Fruit fly (Drosophila melanogaster) whole organism, prepupa: ENCODE data around the gene CG13784.

ENCODE experiments used
- CG10631 ChIP-seq: fragments of 200-800 bp; sonication (Bioruptor generic); optimal IDR thresholded peaks from 2 replicates; lab custom pipeline; 2016; ENCODE audit warnings: missing biosample characterization, missing genetic modification characterization
- CG10669 ChIP-seq: fragments of 200-800 bp; sonication (Bioruptor generic); optimal IDR thresholded peaks from 3 replicates; lab custom pipeline; 2018; ENCODE audit warnings: missing biosample characterization, mild to moderate bottlenecking, missing genetic modification characterization, moderate library complexity
- CG11294 ChIP-seq: fragments of 200-800 bp; sonication (Bioruptor generic); IDR thresholded peaks from 2 replicates; pipeline ENCODE4 v1.3.6; 2022; ENCODE audit warnings: missing biosample characterization, missing genetic modification characterization
- CG11762 ChIP-seq: fragments of 200-800 bp; sonication (Bioruptor generic); optimal IDR thresholded peaks from 3 replicates; lab custom pipeline; 2016; ENCODE audit warnings: missing biosample characterization, missing genetic modification characterization; ENCODE audit not compliant: insufficient read depth
- CG11902 ChIP-seq: fragments of 200-800 bp; sonication (Bioruptor generic); optimal IDR thresholded peaks from 3 replicates; lab custom pipeline; 2016; ENCODE audit warnings: missing biosample characterization, missing genetic modification characterization
- CG1621 ChIP-seq: fragments of 200-800 bp; sonication (Bioruptor generic); optimal IDR thresholded peaks from 3 replicates; lab custom pipeline; 2018; ENCODE audit warnings: missing biosample characterization, mild to moderate bottlenecking, missing genetic modification characterization
- CG16779 ChIP-seq: fragments of 200-800 bp; sonication (Bioruptor generic); optimal IDR thresholded peaks from 3 replicates; lab custom pipeline; 2017; ENCODE audit warnings: missing biosample characterization, mild to moderate bottlenecking, missing genetic modification characterization
- CG3032 ChIP-seq: fragments of 200-800 bp; optimal IDR thresholded peaks from 2 replicates; lab custom pipeline; 2019; ENCODE audit warnings: missing biosample characterization, mild to moderate bottlenecking, missing genetic modification characterization, moderate library complexity
- CG31627 ChIP-seq: fragments of 200-800 bp; sonication (Bioruptor generic); optimal IDR thresholded peaks from 3 replicates; lab custom pipeline; 2016; ENCODE audit warnings: missing biosample characterization, missing genetic modification characterization
- CG34406 ChIP-seq: fragments of 200-800 bp; sonication (Bioruptor generic); optimal IDR thresholded peaks from 3 replicates; lab custom pipeline; 2016; ENCODE audit warnings: missing biosample characterization, missing genetic modification characterization
- CG3919 ChIP-seq: fragments of 200-800 bp; sonication (Bioruptor generic); optimal IDR thresholded peaks from 3 replicates; lab custom pipeline; 2016; ENCODE audit warnings: missing biosample characterization, missing genetic modification characterization
- CG4318 ChIP-seq: fragments of 200-800 bp; sonication (Bioruptor generic); optimal IDR thresholded peaks from 3 replicates; lab custom pipeline; 2017; ENCODE audit warnings: missing biosample characterization, mild to moderate bottlenecking, missing genetic modification characterization
- CG6163 ChIP-seq: fragments of 200-800 bp; sonication (Bioruptor generic); IDR thresholded peaks from 3 replicates; pipeline ENCODE4 v1.3.6; 2022; ENCODE audit warnings: missing biosample characterization, missing genetic modification characterization
- CG6276 ChIP-seq: fragments of 200-800 bp; sonication (Bioruptor generic); optimal IDR thresholded peaks from 2 replicates; lab custom pipeline; 2017; ENCODE audit warnings: missing biosample characterization, mild to moderate bottlenecking, missing genetic modification characterization
- CG6792 ChIP-seq: fragments of 200-800 bp; sonication (Bioruptor generic); optimal IDR thresholded peaks from 3 replicates; lab custom pipeline; 2016; ENCODE audit warnings: missing biosample characterization, missing genetic modification characterization
- CG6808 ChIP-seq: fragments of 200-800 bp; sonication (Bioruptor generic); optimal IDR thresholded peaks from 3 replicates; lab custom pipeline; 2017; ENCODE audit warnings: missing biosample characterization, missing genetic modification characterization, mild to moderate bottlenecking, moderate library complexity, missing genetic modification reagents
- CG6854 ChIP-seq: fragments of 200-800 bp; sonication (Bioruptor generic); optimal IDR thresholded peaks from 2 replicates; lab custom pipeline; 2017; ENCODE audit warnings: missing biosample characterization, mild to moderate bottlenecking, missing genetic modification characterization
- CG7368 ChIP-seq: fragments of 200-800 bp; sonication (Bioruptor generic); optimal IDR thresholded peaks from 3 replicates; lab custom pipeline; 2016; ENCODE audit warnings: missing biosample characterization, missing genetic modification characterization
- CG8119 ChIP-seq: fragments of 200-800 bp; sonication (Bioruptor generic); IDR thresholded peaks from 3 replicates; pipeline ENCODE4 v1.3.6; 2022; ENCODE audit warnings: missing biosample characterization, missing genetic modification characterization
- CG8319 ChIP-seq: fragments of 200-800 bp; sonication (Bioruptor generic); optimal IDR thresholded peaks from 3 replicates; lab custom pipeline; 2016; ENCODE audit warnings: missing biosample characterization, missing genetic modification characterization
- CG9139 ChIP-seq: fragments of 200-800 bp; sonication (Bioruptor generic); optimal IDR thresholded peaks from 3 replicates; lab custom pipeline; 2017; ENCODE audit warnings: missing biosample characterization, mild to moderate bottlenecking, missing genetic modification characterization
- Eip75B ChIP-seq: fragments of 200-800 bp; sonication (Bioruptor generic); optimal IDR thresholded peaks from 3 replicates; lab custom pipeline; 2016; ENCODE audit warnings: missing biosample characterization, missing genetic modification characterization
- Eip78C ChIP-seq: fragments of 200-800 bp; sonication (Bioruptor generic); peaks from one replicate; lab custom pipeline; 2016; ENCODE audit warnings: missing biosample characterization, missing genetic modification characterization
- Ets21C ChIP-seq: fragments of 200-800 bp; sonication (Bioruptor generic); optimal IDR thresholded peaks from 3 replicates; lab custom pipeline; 2016; ENCODE audit warnings: missing biosample characterization, missing genetic modification characterization
- Ets96B ChIP-seq: fragments of 200-800 bp; optimal IDR thresholded peaks from 2 replicates; lab custom pipeline; 2019; ENCODE audit warnings: missing biosample characterization, mild to moderate bottlenecking, missing genetic modification characterization, moderate library complexity
- Gug ChIP-seq: fragments of 200-800 bp; sonication (Bioruptor generic); IDR thresholded peaks from 2 replicates; pipeline ENCODE4 v1.3.6; 2022; ENCODE audit warnings: missing biosample characterization, missing genetic modification characterization
- Hr39 ChIP-seq: fragments of 200-800 bp; sonication (Bioruptor generic); optimal IDR thresholded peaks from 2 replicates; lab custom pipeline; 2016; ENCODE audit warnings: missing biosample characterization, missing genetic modification characterization
- Hr4 ChIP-seq: fragments of 200-800 bp; sonication (Bioruptor generic); optimal IDR thresholded peaks from 3 replicates; lab custom pipeline; 2016; ENCODE audit warnings: missing biosample characterization, missing genetic modification characterization
- Lpt ChIP-seq: fragments of 200-800 bp; sonication (Bioruptor generic); optimal IDR thresholded peaks from 3 replicates; lab custom pipeline; 2016; ENCODE audit warnings: missing biosample characterization, missing genetic modification characterization
- Met ChIP-seq: fragments of 200-800 bp; sonication (Bioruptor generic); optimal IDR thresholded peaks from 3 replicates; lab custom pipeline; 2016; ENCODE audit warnings: missing biosample characterization, missing genetic modification characterization
- OdsH ChIP-seq: fragments of 200-800 bp; sonication (Bioruptor generic); optimal IDR thresholded peaks from 3 replicates; lab custom pipeline; 2016; ENCODE audit warnings: missing biosample characterization, missing genetic modification characterization
- Smox ChIP-seq: fragments of 200-800 bp; sonication (Bioruptor generic); optimal IDR thresholded peaks from 3 replicates; lab custom pipeline; 2016; ENCODE audit warnings: missing biosample characterization, missing genetic modification characterization
- Sox102F ChIP-seq: fragments of 200-800 bp; sonication (Bioruptor generic); optimal IDR thresholded peaks from 2 replicates; lab custom pipeline; 2016; ENCODE audit warnings: missing biosample characterization, mild to moderate bottlenecking, missing genetic modification characterization
- Sox14 ChIP-seq: fragments of 200-800 bp; sonication (Bioruptor generic); optimal IDR thresholded peaks from 3 replicates; lab custom pipeline; 2016; ENCODE audit warnings: missing biosample characterization, missing genetic modification characterization
- Sox15 ChIP-seq: fragments of 200-800 bp; sonication (Bioruptor generic); optimal IDR thresholded peaks from 3 replicates; lab custom pipeline; 2016; ENCODE audit warnings: missing biosample characterization, missing genetic modification characterization
- achi ChIP-seq: fragments of 200-800 bp; sonication (Bioruptor generic); optimal IDR thresholded peaks from 3 replicates; lab custom pipeline; 2016; ENCODE audit warnings: missing biosample characterization, missing genetic modification characterization
- acj6 ChIP-seq: fragments of 200-800 bp; sonication (Bioruptor generic); optimal IDR thresholded peaks from 3 replicates; lab custom pipeline; 2016; ENCODE audit warnings: missing biosample characterization, missing genetic modification characterization
- dac ChIP-seq: fragments of 200-800 bp; sonication (Bioruptor generic); optimal IDR thresholded peaks from 2 replicates; lab custom pipeline; 2017; ENCODE audit warnings: missing biosample characterization, mild to moderate bottlenecking, missing genetic modification characterization
- dsx ChIP-seq: fragments of 200-800 bp; optimal IDR thresholded peaks from 3 replicates; lab custom pipeline; 2019; ENCODE audit warnings: missing biosample characterization, mild to moderate bottlenecking, missing genetic modification characterization, moderate library complexity; ENCODE audit not compliant: poor library complexity, severe bottlenecking
- esn ChIP-seq: fragments of 200-800 bp; sonication (Bioruptor generic); optimal IDR thresholded peaks from 2 replicates; lab custom pipeline; 2016; ENCODE audit warnings: missing biosample characterization, mild to moderate bottlenecking, missing genetic modification characterization, moderate library complexity
- fd85E ChIP-seq: fragments of 200-800 bp; sonication (Bioruptor generic); optimal IDR thresholded peaks from 3 replicates; lab custom pipeline; 2016; ENCODE audit warnings: missing biosample characterization, missing genetic modification characterization
- lz ChIP-seq: fragments of 200-800 bp; sonication (Bioruptor generic); optimal IDR thresholded peaks from 3 replicates; lab custom pipeline; 2016; ENCODE audit warnings: missing biosample characterization, missing genetic modification characterization
- net ChIP-seq: fragments of 200-800 bp; sonication (Bioruptor generic); optimal IDR thresholded peaks from 3 replicates; lab custom pipeline; 2016; ENCODE audit warnings: missing biosample characterization, missing genetic modification characterization
- salr ChIP-seq, 2 experiments: fragments of 200-800 bp; sonication (Bioruptor generic); optimal IDR thresholded peaks; 3 replicates each; lab custom pipeline; 2016 to 2018; ENCODE audit warnings: missing biosample characterization in 2 of 2, missing genetic modification characterization in 2 of 2, mild to moderate bottlenecking in 1 of 2
- spab ChIP-seq: fragments of 200-800 bp; sonication (Bioruptor generic); optimal IDR thresholded peaks from 2 replicates; lab custom pipeline; 2017; ENCODE audit warnings: missing biosample characterization, mild to moderate bottlenecking, missing genetic modification characterization, missing genetic modification reagents
- ss ChIP-seq, 2 experiments: fragments of 200-800 bp; sonication (Bioruptor generic); optimal IDR thresholded peaks; 2 replicates in 1 of 2; 3 replicates in 1 of 2; lab custom pipeline; 2017 to 2018; ENCODE audit warnings: mild to moderate bottlenecking in 2 of 2, missing biosample characterization in 2 of 2, missing genetic modification characterization in 2 of 2, moderate library complexity in 1 of 2
- svp ChIP-seq: fragments of 200-800 bp; sonication (Bioruptor generic); peaks from one replicate; lab custom pipeline; 2016; ENCODE audit warnings: missing biosample characterization, missing genetic modification characterization

The CG13784 gene

DNA sequence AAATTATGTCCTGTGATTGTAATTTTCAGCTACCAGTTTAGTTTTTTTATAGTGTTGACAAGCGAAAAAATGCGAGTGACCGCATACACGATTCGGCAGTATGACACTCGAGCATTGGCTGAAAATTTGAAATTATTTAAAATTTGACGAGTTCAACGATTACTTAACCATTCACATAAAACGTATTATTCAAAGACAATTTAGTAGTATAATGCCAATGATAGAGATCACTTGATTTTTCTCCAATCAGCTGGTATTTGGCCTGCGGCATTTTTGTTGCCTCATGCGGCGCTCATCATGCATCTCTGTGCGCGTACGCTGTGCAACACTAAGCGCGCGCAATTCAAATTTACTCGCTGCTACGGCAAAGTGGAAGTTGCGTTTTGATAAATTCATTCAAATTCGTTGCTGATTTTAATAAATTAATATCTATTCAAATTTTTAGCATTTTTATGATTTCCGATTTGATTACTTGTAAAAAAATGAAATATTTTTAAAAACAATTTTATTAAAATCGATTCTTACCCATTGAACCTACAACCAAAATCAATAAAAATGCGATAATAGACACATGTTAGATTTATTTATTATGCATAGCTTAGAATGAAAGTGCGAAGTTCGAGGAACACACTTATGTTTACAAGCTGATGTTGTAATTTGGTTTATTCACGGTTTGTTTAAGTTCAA is 25.3 kb downstream of the CG13784 start, which contains the start of gene CG4497 (continued):
- TF ChIP-seq CG8319 (GFP tag; lab: Kevin White, UChicago) (peak; percentile 83), Met (GFP tag; lab: Kevin White, UChicago) (peak; percentile 88), CG31627 (GFP tag; lab: Kevin White, UChicago) (peak; percentile 95), CG10669 (GFP tag; lab: Kevin White, UChicago) (peak; percentile 72), lz (GFP tag; lab: Kevin White, UChicago) (peak; percentile 93), Hr4 (GFP tag; lab: Kevin White, UChicago) (peak; percentile 92), CG11762 (peak; percentile 79), Gug (GFP tag; lab: Robert Waterston, UW) (peak; percentile 73), Hr39 (GFP tag; lab: Kevin White, UChicago) (peak; percentile 95), CG3032 (tag; lab: Kevin White, UChicago) (peak; percentile 85), CG16779 (tag; lab: Kevin White, UChicago) (no peak), salr (GFP tag; optimal IDR thresholded peaks at IDR 0.05; lab: Kevin White, UChicago) (peak; percentile 59 to 82), OdsH (peak; percentile 93), Lpt (GFP tag; lab: Kevin White, UChicago) (peak; percentile 74), Ets21C (peak; percentile 92), svp (GFP tag; lab: Kevin White, UChicago) (peak; percentile 93), CG3919 (GFP tag; lab: Kevin White, UChicago) (peak; percentile 89)

DNA sequence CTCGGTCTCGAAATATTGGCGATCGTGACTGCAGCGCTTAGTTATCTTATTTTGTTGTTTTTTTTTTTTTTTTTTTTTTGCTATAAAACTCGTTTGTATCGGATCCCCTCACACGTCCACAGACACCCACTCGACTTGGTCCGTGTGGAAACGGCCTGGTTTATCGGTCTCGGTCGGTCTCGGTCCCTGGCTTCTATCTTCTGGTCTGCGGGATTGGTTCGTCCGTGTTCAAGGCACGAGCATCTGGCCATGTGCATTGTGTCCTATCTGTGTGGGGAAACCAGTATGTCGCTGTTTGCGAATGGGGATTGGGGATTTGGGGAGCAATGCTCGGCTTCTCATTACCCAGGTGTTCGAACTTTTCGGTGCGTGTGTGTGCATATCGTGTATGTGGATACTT is 30.2 kb downstream of the CG13784 start, which contains the start of gene CG4496:
Gene CG4496 (minus strand): TSS at position 337 of the 400 bp plus-strand sequence.
- TF ChIP-seq CG31627 (GFP tag; lab: Kevin White, UChicago), result no peak
- TF ChIP-seq CG8319 (GFP tag; lab: Kevin White, UChicago), result no peak
- TF ChIP-seq Ets96B, result peak; percentile 56
- TF ChIP-seq CG4318, result no peak
- TF ChIP-seq CG16779 (tag; lab: Kevin White, UChicago), result peak; percentile 65
- no peak for TF ChIP-seq Smox
- TF ChIP-seq esn (GFP tag; lab: Kevin White, UChicago), result no peak
- peak; percentile 81 for TF ChIP-seq Eip78C (GFP tag; lab: Kevin White, UChicago)
- TF ChIP-seq Sox14, result peak; percentile 18
- peak; percentile 7 for TF ChIP-seq CG6808
- TF ChIP-seq Lpt (GFP tag; lab: Kevin White, UChicago), result peak; percentile 74
- peak; percentile 89 for TF ChIP-seq CG1621 (tag; lab: Kevin White, UChicago)
- TF ChIP-seq CG11902 (GFP tag; lab: Kevin White, UChicago), result no peak
- TF ChIP-seq spab, result peak; percentile 29
- TF ChIP-seq CG9139 (GFP tag; lab: Kevin White, UChicago), result peak; percentile 57
- TF ChIP-seq CG6276 (GFP tag; lab: Kevin White, UChicago), result peak; percentile 29
- peak; percentile 5 to 49 for TF ChIP-seq salr (GFP tag; optimal IDR thresholded peaks at IDR 0.05; lab: Kevin White, UChicago)
- TF ChIP-seq achi, result peak; percentile 44
- peak; percentile 78 to 92 for TF ChIP-seq ss (GFP tag; optimal IDR thresholded peaks at IDR 0.05; lab: Kevin White, UChicago)
- TF ChIP-seq Sox102F (GFP tag; lab: Kevin White, UChicago), result no peak
- peak; percentile 3 for TF ChIP-seq acj6 (GFP tag; lab: Kevin White, UChicago)
- TF ChIP-seq Met (GFP tag; lab: Kevin White, UChicago), result no peak
- TF ChIP-seq dsx (GFP tag; lab: Kevin White, UChicago), result peak; percentile 61
- TF ChIP-seq CG8119 (GFP tag; lab: Robert Waterston, UW), result peak; percentile 81
- peak; percentile 26 for TF ChIP-seq CG10631
- peak; percentile 19 for TF ChIP-seq CG6854
- TF ChIP-seq CG11294 (GFP tag; lab: Robert Waterston, UW), result 0 out of 2 replicates have a peak, but pooled peaks have one; percentile 12
- peak; percentile 3 for TF ChIP-seq CG6792 (GFP tag; lab: Kevin White, UChicago)
- TF ChIP-seq CG6163 (GFP tag; lab: Robert Waterston, UW), result peak; percentile 65; the same call in 2 of the 3 replicates
- TF ChIP-seq svp (GFP tag; lab: Kevin White, UChicago), result no peak
- no peak for TF ChIP-seq CG3032 (tag; lab: Kevin White, UChicago)
- no peak for TF ChIP-seq dac (GFP tag; lab: Kevin White, UChicago)
- no peak for TF ChIP-seq CG7368 (GFP tag; lab: Kevin White, UChicago)
- peak; percentile 28 for TF ChIP-seq net (GFP tag; lab: Kevin White, UChicago)
- no peak for TF ChIP-seq CG34406 (GFP tag; lab: Kevin White, UChicago)
- TF ChIP-seq lz (GFP tag; lab: Kevin White, UChicago), result no peak
- no peak for TF ChIP-seq fd85E (GFP tag; lab: Kevin White, UChicago)
- peak; percentile 42 for TF ChIP-seq Eip75B (GFP tag; lab: Kevin White, UChicago)
- TF ChIP-seq CG10669 (GFP tag; lab: Kevin White, UChicago), result no peak
- no peak for TF ChIP-seq Sox15 (GFP tag; lab: Kevin White, UChicago)
